Fruit fly (Drosophila melanogaster) whole organism, embryonic: ENCODE data around the gene CG43389.

Source experiments
- B-H2 ChIP-seq: fragments of 200-800 bp; sonication (Bioruptor generic); optimal IDR thresholded peaks from 2 replicates; lab custom pipeline; 2018; ENCODE audit warnings: missing biosample characterization, mild to moderate bottlenecking, missing genetic modification characterization
- CG10654 ChIP-seq: fragments of 200-800 bp; sonication (Bioruptor generic); optimal IDR thresholded peaks from 2 replicates; lab custom pipeline; 2016; ENCODE audit warnings: missing biosample characterization, missing genetic modification characterization
- CG10979 ChIP-seq: fragments of 200-800 bp; sonication (Bioruptor generic); optimal IDR thresholded peaks from 2 replicates; lab custom pipeline; 2018; ENCODE audit warnings: missing biosample characterization, mild to moderate bottlenecking, missing genetic modification characterization, moderate library complexity
- CG12071 ChIP-seq: fragments of 200-800 bp; sonication (Bioruptor generic); optimal IDR thresholded peaks from 3 replicates; lab custom pipeline; 2018; ENCODE audit warnings: missing biosample characterization, mild to moderate bottlenecking, missing genetic modification characterization
- CG12104 ChIP-seq: fragments of 200-800 bp; sonication (Bioruptor generic); optimal IDR thresholded peaks from 3 replicates; lab custom pipeline; 2016; ENCODE audit warnings: missing biosample characterization, missing genetic modification characterization
- CG12391 ChIP-seq: fragments of 200-800 bp; sonication (Bioruptor generic); optimal IDR thresholded peaks from 3 replicates; lab custom pipeline; 2018; ENCODE audit warnings: missing biosample characterization, mild to moderate bottlenecking, missing genetic modification characterization, moderate library complexity
- CG13424 ChIP-seq: fragments of 200-800 bp; sonication (Bioruptor generic); optimal IDR thresholded peaks from 2 replicates; lab custom pipeline; 2019; ENCODE audit warnings: missing biosample characterization, mild to moderate bottlenecking, missing genetic modification characterization, moderate library complexity
- CG14667 ChIP-seq: fragments of 200-800 bp; sonication (Bioruptor generic); IDR thresholded peaks from 2 replicates; pipeline ENCODE4 v1.3.6; 2022; ENCODE audit warnings: missing biosample characterization, missing genetic modification characterization
- CG17186 ChIP-seq: fragments of 200-800 bp; sonication (Bioruptor generic); optimal IDR thresholded peaks from 3 replicates; lab custom pipeline; 2017; ENCODE audit warnings: missing biosample characterization, missing genetic modification reagents, missing genetic modification characterization
- CG17568 ChIP-seq: fragments of 200-800 bp; sonication (Bioruptor generic); optimal IDR thresholded peaks from 2 replicates; lab custom pipeline; 2018; ENCODE audit warnings: missing biosample characterization, mild to moderate bottlenecking, missing genetic modification characterization, moderate library complexity
- CG17802 ChIP-seq: fragments of 200-800 bp; sonication (Bioruptor generic); optimal IDR thresholded peaks from 2 replicates; lab custom pipeline; 2018; ENCODE audit warnings: missing biosample characterization, mild to moderate bottlenecking, missing genetic modification characterization, moderate library complexity
- CG18476 ChIP-seq: fragments of 200-800 bp; sonication (Bioruptor generic); optimal IDR thresholded peaks from 2 replicates; lab custom pipeline; 2016; ENCODE audit warnings: missing biosample characterization, mild to moderate bottlenecking, missing genetic modification characterization
- CG18599 ChIP-seq: fragments of 200-800 bp; sonication (Bioruptor generic); optimal IDR thresholded peaks from 3 replicates; lab custom pipeline; 2017; ENCODE audit warnings: missing biosample characterization, missing genetic modification characterization, mild to moderate bottlenecking, moderate library complexity, missing genetic modification reagents
- CG2120 ChIP-seq: fragments of 200-800 bp; sonication (Bioruptor generic); optimal IDR thresholded peaks from 3 replicates; lab custom pipeline; 2016; ENCODE audit warnings: missing biosample characterization, missing genetic modification characterization
- CG2678 ChIP-seq: fragments of 200-800 bp; sonication (Bioruptor generic); optimal IDR thresholded peaks from 3 replicates; lab custom pipeline; 2019; ENCODE audit warnings: missing biosample characterization, mild to moderate bottlenecking, missing genetic modification characterization, moderate library complexity
- CG6272 ChIP-seq: fragments of 200-800 bp; sonication (Bioruptor generic); IDR thresholded peaks from 2 replicates; pipeline ENCODE4 v1.3.6; 2022; ENCODE audit warnings: missing biosample characterization, missing genetic modification characterization
- CG9876 ChIP-seq: fragments of 200-800 bp; sonication (Bioruptor generic); optimal IDR thresholded peaks from 2 replicates; lab custom pipeline; 2016; ENCODE audit warnings: missing biosample characterization, missing genetic modification characterization
- Dek ChIP-seq: fragments of 200-800 bp; sonication (Bioruptor generic); optimal IDR thresholded peaks from 3 replicates; lab custom pipeline; 2019; ENCODE audit warnings: missing biosample characterization, mild to moderate bottlenecking, missing genetic modification characterization, moderate library complexity
- Doc3 ChIP-seq: fragments of 200-800 bp; sonication (Bioruptor generic); IDR thresholded peaks from 3 replicates; pipeline ENCODE4 v1.3.6; 2022; ENCODE audit warnings: missing biosample characterization, missing genetic modification characterization; ENCODE audit not compliant: partially characterized antibody
- Dref ChIP-seq: fragments of 200-800 bp; sonication (Bioruptor generic); IDR thresholded peaks from 2 replicates; pipeline ENCODE4 v1.3.6; 2022; ENCODE audit warnings: missing biosample characterization, missing genetic modification characterization
- HLHmδ ChIP-seq: fragments of 200-800 bp; sonication (Bioruptor generic); optimal IDR thresholded peaks from 2 replicates; lab custom pipeline; 2018; ENCODE audit warnings: missing biosample characterization, mild to moderate bottlenecking, missing genetic modification characterization, moderate library complexity
- HmgD ChIP-seq: fragments of 200-800 bp; sonication (Bioruptor generic); optimal IDR thresholded peaks from 3 replicates; lab custom pipeline; 2016; ENCODE audit warnings: missing biosample characterization, missing genetic modification characterization
- HmgZ ChIP-seq: fragments of 200-800 bp; sonication (Bioruptor generic); optimal IDR thresholded peaks from 2 replicates; lab custom pipeline; 2018; ENCODE audit warnings: missing biosample characterization, mild to moderate bottlenecking, missing genetic modification characterization
- Hr51 ChIP-seq, 2 experiments: fragments of 200-800 bp; sonication (Bioruptor generic); optimal IDR thresholded peaks; 2 replicates in 1 of 2; 3 replicates in 1 of 2; lab custom pipeline; 2016 to 2018; ENCODE audit warnings: missing biosample characterization in 2 of 2, missing genetic modification characterization in 2 of 2, mild to moderate bottlenecking in 1 of 2, moderate library complexity in 1 of 2
- Hr78 ChIP-seq, 2 experiments: fragments of 200-800 bp in 1 of 2; fragments of >200 bp in 1 of 2; sonication (Bioruptor generic) in 1 of 2; optimal IDR thresholded peaks; 2 replicates each; lab custom pipeline; 2017 to 2019; ENCODE audit warnings: missing biosample characterization in 2 of 2, missing genetic modification characterization in 2 of 2, mild to moderate bottlenecking in 1 of 2, moderate library complexity in 1 of 2
- Meics ChIP-seq: fragments of 200-800 bp; sonication (Bioruptor generic); optimal IDR thresholded peaks from 2 replicates; lab custom pipeline; 2017; ENCODE audit warnings: missing biosample characterization, mild to moderate bottlenecking, missing genetic modification characterization
- Nf-YA ChIP-seq: fragments of 200-800 bp; sonication (Bioruptor generic); IDR thresholded peaks from 2 replicates; pipeline ENCODE4 v1.3.6; 2022; ENCODE audit warnings: missing biosample characterization, missing genetic modification characterization
- Oli ChIP-seq: fragments of 200-800 bp; sonication (Bioruptor generic); optimal IDR thresholded peaks from 2 replicates; lab custom pipeline; 2018; ENCODE audit warnings: missing biosample characterization, mild to moderate bottlenecking, missing genetic modification characterization, moderate library complexity
- Sry-β ChIP-seq: fragments of 200-800 bp; sonication (Bioruptor generic); optimal IDR thresholded peaks from 2 replicates; lab custom pipeline; 2018; ENCODE audit warnings: missing biosample characterization, mild to moderate bottlenecking, missing genetic modification characterization, moderate library complexity
- bcd ChIP-seq: fragments of 200-800 bp; sonication (Bioruptor generic); optimal IDR thresholded peaks from 2 replicates; lab custom pipeline; 2017; ENCODE audit warnings: missing biosample characterization, mild to moderate bottlenecking, missing genetic modification characterization
- chif ChIP-seq, 2 experiments: fragments of 200-800 bp; sonication (Bioruptor generic); optimal IDR thresholded peaks; 3 replicates each; lab custom pipeline; 2016; ENCODE audit warnings: missing biosample characterization in 2 of 2, missing genetic modification characterization in 2 of 2
- danr ChIP-seq: fragments of 200-800 bp; sonication (Bioruptor generic); IDR thresholded peaks from 2 replicates; pipeline ENCODE4 v1.3.6; 2022; ENCODE audit warnings: missing biosample characterization, missing genetic modification characterization
- ems ChIP-seq: fragments of 200-800 bp; sonication (Bioruptor generic); optimal IDR thresholded peaks from 3 replicates; lab custom pipeline; 2016; ENCODE audit warnings: missing biosample characterization, missing genetic modification characterization
- fd3F ChIP-seq: fragments of 200-800 bp; sonication (Bioruptor generic); optimal IDR thresholded peaks from 2 replicates; lab custom pipeline; 2018; ENCODE audit warnings: missing biosample characterization, mild to moderate bottlenecking, missing genetic modification characterization, moderate library complexity
- hkb ChIP-seq, 2 experiments: fragments of 200-800 bp in 1 of 2; fragments of >200 bp in 1 of 2; sonication (Bioruptor generic) in 1 of 2; IDR thresholded peaks in 1 of 2; optimal IDR thresholded peaks in 1 of 2; 2 replicates each; pipeline versions ENCODE4 v1.3.6 to Lab custom; 2017 to 2022; ENCODE audit warnings: missing biosample characterization in 1 of 2, missing genetic modification characterization in 1 of 2
- mam ChIP-seq: fragments of 200-800 bp; sonication (Bioruptor generic); optimal IDR thresholded peaks from 3 replicates; lab custom pipeline; 2016; ENCODE audit warnings: missing biosample characterization, missing genetic modification characterization
- odd ChIP-seq: fragments of 200-800 bp; sonication (Bioruptor generic); optimal IDR thresholded peaks from 2 replicates; lab custom pipeline; 2017; ENCODE audit warnings: missing biosample characterization, mild to moderate bottlenecking, missing genetic modification characterization
- repo ChIP-seq: fragments of 200-800 bp; sonication (Bioruptor generic); optimal IDR thresholded peaks from 2 replicates; lab custom pipeline; 2016; ENCODE audit warnings: missing biosample characterization, missing genetic modification characterization
- rib ChIP-seq: fragments of 200-800 bp; sonication (Bioruptor generic); IDR thresholded peaks from 2 replicates; pipeline ENCODE4 v1.3.6; 2022; ENCODE audit warnings: missing biosample characterization, missing genetic modification characterization
- ro ChIP-seq: fragments of 200-800 bp; sonication (Bioruptor generic); IDR thresholded peaks from 2 replicates; pipeline ENCODE4 v1.3.6; 2022; ENCODE audit warnings: missing biosample characterization, missing genetic modification characterization
- run ChIP-seq: fragments of 200-800 bp; sonication (Bioruptor generic); optimal IDR thresholded peaks from 3 replicates; lab custom pipeline; 2018; ENCODE audit warnings: missing biosample characterization, mild to moderate bottlenecking, missing genetic modification characterization
- salm ChIP-seq: fragments of 200-800 bp; sonication (Bioruptor generic); optimal IDR thresholded peaks from 2 replicates; lab custom pipeline; 2018; ENCODE audit warnings: missing biosample characterization, mild to moderate bottlenecking, missing genetic modification characterization
- slou ChIP-seq: fragments of 200-800 bp; sonication (Bioruptor generic); optimal IDR thresholded peaks from 3 replicates; lab custom pipeline; 2016; ENCODE audit warnings: missing biosample characterization, missing genetic modification characterization
- sna ChIP-seq: fragments of 200-800 bp; sonication (Bioruptor generic); IDR thresholded peaks from 2 replicates; pipeline ENCODE4 v1.3.6; 2022; ENCODE audit warnings: missing biosample characterization, missing genetic modification characterization; ENCODE audit not compliant: partially characterized antibody
- stwl ChIP-seq: fragments of 200-800 bp; sonication (Bioruptor generic); optimal IDR thresholded peaks from 3 replicates; lab custom pipeline; 2018; ENCODE audit warnings: missing biosample characterization, mild to moderate bottlenecking, missing genetic modification characterization, moderate library complexity
- tin ChIP-seq: fragments of 200-800 bp; sonication (Bioruptor generic); optimal IDR thresholded peaks from 3 replicates; lab custom pipeline; 2016; ENCODE audit warnings: missing biosample characterization, missing genetic modification characterization
- ttk ChIP-seq: fragments of 200-800 bp; sonication (Bioruptor generic); IDR thresholded peaks from 2 replicates; pipeline ENCODE4 v2.1.2; 2022; ENCODE audit warnings: missing biosample characterization, missing genetic modification characterization

Gene CG43389

dm6 chr3L:3222643-3223389 is 25.0 kb upstream of the CG43389 start, which contains the start of the genes RpL28 and eIF1 (continued):
- TF ChIP-seq ttk (GFP tag; lab: Robert Waterston, UW): peak; percentile 77
- TF ChIP-seq tin (GFP tag; lab: Kevin White, UChicago): peak; percentile 91
- TF ChIP-seq CG6272: peak; percentile 76
- peak; percentile 87 for TF ChIP-seq HmgD
- TF ChIP-seq CG2120: peak; percentile 77
- TF ChIP-seq CG12391 (tag; lab: Kevin White, UChicago): peak; percentile 92
- TF ChIP-seq rib (GFP tag; lab: Robert Waterston, UW): 0 out of 2 replicates have a peak, but pooled peaks have one; percentile 28
- TF ChIP-seq CG12071: peak; percentile 92
- peak; percentile 13 for TF ChIP-seq Oli (tag; lab: Kevin White, UChicago)
- TF ChIP-seq Dek (tag; lab: Kevin White, UChicago): peak; percentile 76
- peak; percentile 74 for TF ChIP-seq Nf-YA
- peak; percentile 57; the same call in 1 of the 2 replicates for TF ChIP-seq ro (GFP tag; lab: Robert Waterston, UW)
- peak; percentile 45 to 93 for TF ChIP-seq Hr51 (GFP tag; optimal IDR thresholded peaks at IDR 0.05; lab: Kevin White, UChicago)
- TF ChIP-seq salm: peak; percentile 36
- peak; percentile 83 for TF ChIP-seq CG2678 (tag; lab: Kevin White, UChicago)
- peak; percentile 89 for TF ChIP-seq CG17802
- peak; percentile 72 for TF ChIP-seq Dref (GFP tag; lab: Robert Waterston, UW)
- peak; percentile 54 for TF ChIP-seq run
- TF ChIP-seq Doc3 (GFP tag; lab: Robert Waterston, UW): peak; percentile 81
- 0 out of 2 replicates have a peak, but pooled peaks have one; percentile 28 for TF ChIP-seq danr (GFP tag; lab: Robert Waterston, UW)
- TF ChIP-seq CG9876 (GFP tag; lab: Kevin White, UChicago): peak; percentile 95
- peak; percentile 87 for TF ChIP-seq fd3F (GFP tag; lab: Kevin White, UChicago)
- peak; percentile 97 for TF ChIP-seq bcd (GFP tag; lab: Kevin White, UChicago)
- TF ChIP-seq ems (GFP tag; lab: Kevin White, UChicago): peak; percentile 85
- TF ChIP-seq CG12104: peak; percentile 96
- TF ChIP-seq Hr78 (GFP tag; optimal IDR thresholded peaks at IDR 0.05; lab: Kevin White, UChicago): peak in 1 of 2 experiments; percentile 43
- no peak for TF ChIP-seq hkb (optimal IDR thresholded peaks at IDR 0.05; lab: Kevin White, UChicago)
- TF ChIP-seq hkb (GFP tag; IDR thresholded peaks at IDR 0.05; lab: Robert Waterston, UW): peak; percentile 80
- TF ChIP-seq CG18599: peak; percentile 93
- TF ChIP-seq CG14667 (GFP tag; lab: Robert Waterston, UW): peak; percentile 48
- TF ChIP-seq odd (GFP tag; lab: Kevin White, UChicago): peak; percentile 95
- peak; percentile 83 for TF ChIP-seq CG18476
- TF ChIP-seq CG17186 (GFP tag; lab: Kevin White, UChicago): peak; percentile 92
- TF ChIP-seq CG17568 (GFP tag; lab: Kevin White, UChicago): no peak
- peak; percentile 93 for TF ChIP-seq CG10654 (GFP tag; lab: Kevin White, UChicago)
- peak; percentile 71 for TF ChIP-seq CG10979 (tag; lab: Kevin White, UChicago)
- peak; percentile 84 for TF ChIP-seq HmgZ
- TF ChIP-seq sna (GFP tag; lab: Robert Waterston, UW): peak; percentile 73
- TF ChIP-seq chif (GFP tag; optimal IDR thresholded peaks at IDR 0.05; lab: Kevin White, UChicago): peak; percentile 84 to 91
- TF ChIP-seq stwl: peak; percentile 60
- TF ChIP-seq mam (GFP tag; lab: Kevin White, UChicago): peak; percentile 82
- TF ChIP-seq slou (GFP tag; lab: Kevin White, UChicago): peak; percentile 91
- peak; percentile 99 for TF ChIP-seq HLHmδ
- TF ChIP-seq Sry-β: peak; percentile 66
- TF ChIP-seq B-H2 (GFP tag; lab: Kevin White, UChicago): peak; percentile 97
- TF ChIP-seq repo (GFP tag; lab: Kevin White, UChicago): peak; percentile 92
- peak; percentile 76 for TF ChIP-seq CG13424 (tag; lab: Kevin White, UChicago)
- TF ChIP-seq Meics (GFP tag; lab: Kevin White, UChicago): peak; percentile 96
